Fruit fly (Drosophila melanogaster) whole organism, embryonic: ENCODE measurements around the gene CG15418.

Experiments
- Abd-B ChIP-seq: fragments of 200-800 bp; sonication (Bioruptor generic); optimal IDR thresholded peaks from 2 replicates; lab custom pipeline; 2018; ENCODE audit warnings: missing biosample characterization, mild to moderate bottlenecking, missing genetic modification characterization, moderate library complexity
- BEAF-32 ChIP-seq: fragments of 200-800 bp; sonication (Bioruptor generic); optimal IDR thresholded peaks from 3 replicates; lab custom pipeline; 2017; ENCODE audit warnings: missing biosample characterization, missing genetic modification characterization, mild to moderate bottlenecking, moderate library complexity, missing genetic modification reagents
- Blimp-1 ChIP-seq: fragments of 200-800 bp; sonication (Bioruptor generic); optimal IDR thresholded peaks from 3 replicates; lab custom pipeline; 2018; ENCODE audit warnings: missing biosample characterization, missing genetic modification characterization, mild to moderate bottlenecking, moderate library complexity, missing genetic modification reagents
- CG10431 ChIP-seq: fragments of 200-800 bp; sonication (Bioruptor generic); optimal IDR thresholded peaks from 3 replicates; lab custom pipeline; 2018; ENCODE audit warnings: missing biosample characterization, mild to moderate bottlenecking, missing genetic modification characterization
- CG10979 ChIP-seq: fragments of 200-800 bp; sonication (Bioruptor generic); optimal IDR thresholded peaks from 2 replicates; lab custom pipeline; 2018; ENCODE audit warnings: missing biosample characterization, mild to moderate bottlenecking, missing genetic modification characterization, moderate library complexity
- CG11085 ChIP-seq: fragments of 200-800 bp; sonication (Bioruptor generic); IDR thresholded peaks from 2 replicates; pipeline ENCODE4 v1.3.6; 2022; ENCODE audit warnings: missing biosample characterization, missing genetic modification characterization
- CG11696 ChIP-seq: fragments of 200-800 bp; sonication (Bioruptor generic); IDR thresholded peaks from 2 replicates; pipeline ENCODE4 v1.3.6; 2022; ENCODE audit warnings: missing biosample characterization, missing genetic modification characterization
- CG14667 ChIP-seq: fragments of 200-800 bp; sonication (Bioruptor generic); IDR thresholded peaks from 2 replicates; pipeline ENCODE4 v1.3.6; 2022; ENCODE audit warnings: missing biosample characterization, missing genetic modification characterization
- CG1647 ChIP-seq: fragments of 200-800 bp; sonication (Bioruptor generic); optimal IDR thresholded peaks from 3 replicates; lab custom pipeline; 2016; ENCODE audit warnings: missing biosample characterization, missing genetic modification characterization
- CG18011 ChIP-seq: fragments of 200-800 bp; sonication (Bioruptor generic); optimal IDR thresholded peaks from 2 replicates; lab custom pipeline; 2017; ENCODE audit warnings: missing biosample characterization, missing genetic modification characterization, mild to moderate bottlenecking, moderate library complexity, missing genotype
- CG31365 ChIP-seq: fragments of 200-800 bp; sonication (Bioruptor generic); optimal IDR thresholded peaks from 2 replicates; lab custom pipeline; 2018; ENCODE audit warnings: missing biosample characterization, mild to moderate bottlenecking, missing genetic modification characterization
- CG32767 ChIP-seq: fragments of 200-800 bp; sonication (Bioruptor generic); IDR thresholded peaks from 2 replicates; pipeline ENCODE4 v1.3.6; 2022; ENCODE audit warnings: missing biosample characterization, missing genetic modification characterization
- CG32772 ChIP-seq: fragments of 200-800 bp; sonication (Bioruptor generic); IDR thresholded peaks from 2 replicates; pipeline ENCODE4 v1.3.6; 2022; ENCODE audit warnings: missing biosample characterization, missing genetic modification characterization
- CG4617 ChIP-seq: fragments of 200-800 bp; sonication (Bioruptor generic); optimal IDR thresholded peaks from 3 replicates; lab custom pipeline; 2016; ENCODE audit warnings: missing biosample characterization, missing genetic modification characterization, borderline replicate concordance
- CG6689 ChIP-seq: fragments of 200-800 bp; sonication (Bioruptor generic); IDR thresholded peaks from 2 replicates; pipeline ENCODE4 v1.3.6; 2022; ENCODE audit warnings: missing biosample characterization, missing genetic modification characterization
- CG8388 ChIP-seq: fragments of 200-800 bp; sonication (Bioruptor generic); optimal IDR thresholded peaks from 2 replicates; lab custom pipeline; 2019; ENCODE audit warnings: missing biosample characterization, mild to moderate bottlenecking, missing genetic modification characterization, moderate library complexity
- CG8944 ChIP-seq: fragments of 200-800 bp; sonication (Bioruptor generic); optimal IDR thresholded peaks from 3 replicates; lab custom pipeline; 2016; ENCODE audit warnings: missing biosample characterization, missing genetic modification characterization
- Doc2 ChIP-seq: fragments of 200-800 bp; sonication (Bioruptor generic); IDR thresholded peaks from 2 replicates; pipeline ENCODE4 v1.3.6; 2022; ENCODE audit warnings: missing biosample characterization, missing genetic modification characterization
- ERR ChIP-seq: fragments of 200-800 bp; sonication (Bioruptor generic); optimal IDR thresholded peaks from 2 replicates; lab custom pipeline; 2016; ENCODE audit warnings: missing biosample characterization, missing genetic modification characterization
- Ets97D ChIP-seq: fragments of 200-800 bp; sonication (Bioruptor generic); optimal IDR thresholded peaks from 3 replicates; lab custom pipeline; 2016; ENCODE audit warnings: missing biosample characterization, missing genetic modification characterization
- Hr78 ChIP-seq, 2 experiments: fragments of 200-800 bp in 1 of 2; fragments of >200 bp in 1 of 2; sonication (Bioruptor generic) in 1 of 2; optimal IDR thresholded peaks; 2 replicates each; lab custom pipeline; 2017 to 2019; ENCODE audit warnings: missing biosample characterization in 2 of 2, missing genetic modification characterization in 2 of 2, mild to moderate bottlenecking in 1 of 2, moderate library complexity in 1 of 2
- NC2β ChIP-seq: fragments of 200-800 bp; sonication (Bioruptor generic); optimal IDR thresholded peaks from 2 replicates; lab custom pipeline; 2016; ENCODE audit warnings: missing biosample characterization, missing genetic modification characterization
- Oli ChIP-seq: fragments of 200-800 bp; sonication (Bioruptor generic); optimal IDR thresholded peaks from 2 replicates; lab custom pipeline; 2018; ENCODE audit warnings: missing biosample characterization, mild to moderate bottlenecking, missing genetic modification characterization, moderate library complexity
- Ptx1 ChIP-seq: fragments of 200-800 bp; sonication (Bioruptor generic); IDR thresholded peaks from 2 replicates; pipeline ENCODE4 v1.3.6; 2022; ENCODE audit warnings: missing biosample characterization, missing genetic modification characterization
- Side ChIP-seq: fragments of 200-800 bp; sonication (Bioruptor generic); optimal IDR thresholded peaks from 2 replicates; lab custom pipeline; 2016; ENCODE audit warnings: missing biosample characterization, missing genetic modification characterization
- Sry-δ ChIP-seq: fragments of 200-800 bp; sonication (Bioruptor generic); optimal IDR thresholded peaks from 2 replicates; lab custom pipeline; 2016; ENCODE audit warnings: missing biosample characterization, missing genetic modification characterization
- YL-1 ChIP-seq: fragments of 200-800 bp; sonication (Bioruptor generic); optimal IDR thresholded peaks from 3 replicates; lab custom pipeline; 2017; ENCODE audit warnings: missing biosample characterization, mild to moderate bottlenecking, missing genetic modification characterization
- abd-A ChIP-seq: fragments of 200-800 bp; sonication (Bioruptor generic); optimal IDR thresholded peaks from 3 replicates; lab custom pipeline; 2019; ENCODE audit warnings: missing biosample characterization, mild to moderate bottlenecking, missing genetic modification characterization, moderate library complexity
- ara ChIP-seq: fragments of 200-800 bp; sonication (Bioruptor generic); IDR thresholded peaks from 2 replicates; pipeline ENCODE4 v1.3.6; 2022; ENCODE audit warnings: missing biosample characterization, missing genetic modification characterization
- croc ChIP-seq: fragments of 200-800 bp; sonication (Bioruptor generic); conservative IDR thresholded peaks from 3 replicates; pipeline ENCODE4 v1.3.6; 2022; ENCODE audit warnings: missing biosample characterization, missing genetic modification characterization
- crp ChIP-seq, 2 experiments: fragments of 200-800 bp; sonication (Bioruptor generic); optimal IDR thresholded peaks; 2 replicates in 1 of 2; 3 replicates in 1 of 2; lab custom pipeline; 2017; ENCODE audit warnings: missing biosample characterization in 2 of 2, missing genetic modification characterization in 2 of 2, mild to moderate bottlenecking in 1 of 2, moderate library complexity in 1 of 2
- dpn ChIP-seq, 2 experiments: fragments of 200-800 bp; sonication (Bioruptor generic); optimal IDR thresholded peaks; 3 replicates each; lab custom pipeline; 2016; ENCODE audit warnings: missing biosample characterization in 2 of 2, missing genetic modification characterization in 2 of 2
- gem ChIP-seq: fragments of 200-800 bp; sonication (Bioruptor generic); optimal IDR thresholded peaks from 2 replicates; lab custom pipeline; 2019; ENCODE audit warnings: missing biosample characterization, mild to moderate bottlenecking, missing genetic modification characterization, moderate library complexity
- grau ChIP-seq: fragments of 200-800 bp; optimal IDR thresholded peaks from 3 replicates; lab custom pipeline; 2019; ENCODE audit warnings: missing biosample characterization, mild to moderate bottlenecking, missing genetic modification characterization, moderate library complexity
- gro ChIP-seq: fragments of 200-800 bp; sonication (Bioruptor generic); optimal IDR thresholded peaks from 2 replicates; lab custom pipeline; 2016; ENCODE audit warnings: missing biosample characterization, missing genetic modification characterization
- ken ChIP-seq: fragments of 200-800 bp; sonication (Bioruptor generic); IDR thresholded peaks from 3 replicates; pipeline ENCODE4 v1.3.6; 2022; ENCODE audit warnings: missing biosample characterization, missing genetic modification characterization
- klu ChIP-seq: fragments of 200-800 bp; sonication (Bioruptor generic); IDR thresholded peaks from 2 replicates; pipeline ENCODE4 v1.3.6; 2022; ENCODE audit warnings: missing biosample characterization, missing genetic modification characterization
- kni ChIP-seq: fragments of 200-800 bp; sonication (Bioruptor generic); optimal IDR thresholded peaks from 3 replicates; lab custom pipeline; 2017; ENCODE audit warnings: mild to moderate bottlenecking, missing biosample characterization, missing genetic modification reagents, missing genetic modification characterization
- lbe ChIP-seq: fragments of 200-800 bp; sonication (Bioruptor generic); optimal IDR thresholded peaks from 2 replicates; lab custom pipeline; 2016; ENCODE audit warnings: missing biosample characterization, mild to moderate bottlenecking, missing genetic modification characterization
- lilli ChIP-seq: fragments of 200-800 bp; sonication (Bioruptor generic); optimal IDR thresholded peaks from 3 replicates; lab custom pipeline; 2016; ENCODE audit warnings: missing biosample characterization, missing genetic modification characterization
- nau ChIP-seq: fragments of 200-800 bp; sonication (Bioruptor generic); optimal IDR thresholded peaks from 3 replicates; lab custom pipeline; 2017; ENCODE audit warnings: missing biosample characterization, mild to moderate bottlenecking, missing genetic modification characterization, missing genetic modification reagents
- nerfin-1 ChIP-seq: fragments of 200-800 bp; sonication (Bioruptor generic); optimal IDR thresholded peaks from 3 replicates; lab custom pipeline; 2019; ENCODE audit warnings: missing biosample characterization, mild to moderate bottlenecking, missing genetic modification characterization, moderate library complexity
- phol ChIP-seq: fragments of 200-800 bp; sonication (Bioruptor generic); optimal IDR thresholded peaks from 3 replicates; lab custom pipeline; 2018; ENCODE audit warnings: missing biosample characterization, mild to moderate bottlenecking, missing genetic modification characterization, moderate library complexity
- row ChIP-seq: fragments of 200-800 bp; sonication (Bioruptor generic); IDR thresholded peaks from 3 replicates; pipeline ENCODE4 v1.3.6; 2022; ENCODE audit warnings: missing biosample characterization, missing genetic modification characterization
- slou ChIP-seq: fragments of 200-800 bp; sonication (Bioruptor generic); optimal IDR thresholded peaks from 3 replicates; lab custom pipeline; 2016; ENCODE audit warnings: missing biosample characterization, missing genetic modification characterization
- so ChIP-seq: fragments of 200-800 bp; sonication (Bioruptor generic); IDR thresholded peaks from 3 replicates; pipeline ENCODE4 v1.3.6; 2022; ENCODE audit warnings: missing biosample characterization, missing genetic modification characterization
- unc-4 ChIP-seq: fragments of 200-800 bp; sonication (Bioruptor generic); IDR thresholded peaks from 2 replicates; pipeline ENCODE4 v1.3.6; 2022; ENCODE audit warnings: missing biosample characterization, missing genetic modification characterization; ENCODE audit not compliant: partially characterized antibody
- usp ChIP-seq: fragments of >200 bp; optimal IDR thresholded peaks from 2 replicates; lab custom pipeline; 2017; ENCODE audit warnings: missing biosample characterization, missing genetic modification characterization
- wor ChIP-seq: fragments of 200-800 bp; sonication (Bioruptor generic); IDR thresholded peaks from 2 replicates; pipeline ENCODE4 v1.3.6; 2022; ENCODE audit warnings: missing biosample characterization, missing genetic modification characterization
- z ChIP-seq: fragments of 200-800 bp; sonication (Bioruptor generic); IDR thresholded peaks from 3 replicates; pipeline ENCODE4 v1.3.6; 2022; ENCODE audit warnings: missing biosample characterization, missing genetic modification characterization
- zf30C ChIP-seq: fragments of 200-800 bp; sonication (Bioruptor generic); optimal IDR thresholded peaks from 3 replicates; lab custom pipeline; 2018; ENCODE audit warnings: missing biosample characterization, mild to moderate bottlenecking, missing genetic modification characterization

CG15418 gene

DNA sequence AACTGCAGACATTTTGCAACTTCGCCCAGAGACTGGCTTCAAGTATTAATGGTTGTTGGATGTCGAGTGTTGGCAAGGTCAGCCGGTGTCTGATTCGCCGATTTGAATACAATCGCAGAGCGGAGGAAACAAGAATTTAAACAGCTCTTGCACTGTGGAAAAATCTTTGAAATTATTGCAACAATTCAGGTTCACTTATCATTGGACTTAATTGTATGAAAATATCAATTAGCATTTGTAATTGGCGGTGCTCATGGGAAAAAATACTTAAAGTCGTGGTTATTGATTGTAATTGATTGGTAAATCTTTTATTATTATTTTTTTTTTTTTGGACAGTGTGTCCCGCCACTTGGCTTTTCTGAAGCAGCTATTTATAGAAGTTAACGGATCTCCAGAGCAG, 8.0 kb upstream of the CG15418 start (continued):
- TF ChIP-seq BEAF-32 (GFP tag; lab: Kevin White, UChicago) = no peak
- no peak for TF ChIP-seq Oli (tag; lab: Kevin White, UChicago)
- TF ChIP-seq CG8944 (GFP tag; lab: Kevin White, UChicago) = no peak
- peak; percentile 61 for TF ChIP-seq CG6689
- no peak for TF ChIP-seq so (GFP tag; lab: Robert Waterston, UW)
- no peak for TF ChIP-seq Sry-δ
- TF ChIP-seq row (GFP tag; lab: Robert Waterston, UW) = peak; percentile 63
- TF ChIP-seq zf30C = no peak
- no peak for TF ChIP-seq Hr78 (GFP tag; optimal IDR thresholded peaks at IDR 0.05; lab: Kevin White, UChicago)
- no peak for TF ChIP-seq CG8388
- TF ChIP-seq gem = peak; percentile 63
- TF ChIP-seq nau = no peak
- TF ChIP-seq slou (GFP tag; lab: Kevin White, UChicago) = no peak
- TF ChIP-seq usp (GFP tag; lab: Kevin White, UChicago) = no peak
- TF ChIP-seq CG32772 = 0 out of 2 replicates have a peak, but pooled peaks have one; percentile 8
- peak; percentile 45 for TF ChIP-seq lbe
- no peak for TF ChIP-seq CG10431
- TF ChIP-seq YL-1 (GFP tag; lab: Kevin White, UChicago) = no peak
- TF ChIP-seq gro (GFP tag; lab: Kevin White, UChicago) = no peak
- no peak for TF ChIP-seq nerfin-1 (tag; lab: Kevin White, UChicago)
- TF ChIP-seq CG1647 = no peak
- TF ChIP-seq CG11085 = peak; percentile 11; the same call in 1 of the 2 replicates
- no peak for TF ChIP-seq wor (GFP tag; lab: Robert Waterston, UW)
- no peak for TF ChIP-seq crp (GFP tag; optimal IDR thresholded peaks at IDR 0.05; lab: Kevin White, UChicago)
- TF ChIP-seq dpn (GFP tag; optimal IDR thresholded peaks at IDR 0.05; lab: Kevin White, UChicago) = peak; percentile 12 to 40
- peak; percentile 32; the same call in 1 of the 2 replicates for TF ChIP-seq klu (GFP tag; lab: Robert Waterston, UW)
- TF ChIP-seq z (GFP tag; lab: Robert Waterston, UW) = no peak
- no peak for TF ChIP-seq Ets97D (GFP tag; lab: Kevin White, UChicago)
- TF ChIP-seq Abd-B (GFP tag; lab: Kevin White, UChicago) = no peak
- no peak for TF ChIP-seq CG10979
- TF ChIP-seq kni (GFP tag; lab: Kevin White, UChicago) = no peak
- no peak; the same call in 1 of the 2 replicates for TF ChIP-seq CG11696
- peak; percentile 59 for TF ChIP-seq lilli
- TF ChIP-seq ken (GFP tag; lab: Robert Waterston, UW) = no peak
- peak; percentile 44; the same call in 1 of the 2 replicates for TF ChIP-seq Ptx1 (GFP tag; lab: Robert Waterston, UW)
- no peak for TF ChIP-seq Side (GFP tag; lab: Kevin White, UChicago)
- TF ChIP-seq NC2β = no peak
- TF ChIP-seq CG32767 (GFP tag; lab: Robert Waterston, UW) = no peak
- TF ChIP-seq croc (GFP tag; lab: Robert Waterston, UW) = no peak
- TF ChIP-seq unc-4 = no peak
- TF ChIP-seq ara (GFP tag; lab: Robert Waterston, UW) = 0 out of 2 replicates have a peak, but pooled peaks have one; percentile 27
- no peak for TF ChIP-seq CG4617
- no peak for TF ChIP-seq abd-A (tag; lab: Kevin White, UChicago)
- TF ChIP-seq ERR (GFP tag; lab: Kevin White, UChicago) = no peak
- TF ChIP-seq CG14667 = no peak
- TF ChIP-seq grau (tag; lab: Kevin White, UChicago) = peak; percentile 35
- TF ChIP-seq CG18011 (GFP tag; lab: Kevin White, UChicago) = no peak
- TF ChIP-seq Blimp-1 = peak; percentile 18
- no peak for TF ChIP-seq CG31365
- TF ChIP-seq Doc2 (GFP tag; lab: Robert Waterston, UW) = no peak
- no peak for TF ChIP-seq phol
